Worm (Caenorhabditis elegans) whole organism, L1 larva: ENCODE results near the gene F54C9.7.

Source experiments
- C04F5.9 ChIP-seq: sonication (generic microtip); optimal IDR thresholded peaks from 2 replicates; lab custom pipeline; 2016; ENCODE audit warnings: missing genetic modification characterization, missing compliant biosample characterization
- C34B4.2 ChIP-seq: sonication (generic microtip); optimal IDR thresholded peaks from 2 replicates; lab custom pipeline; 2017; ENCODE audit warnings: mild to moderate bottlenecking, missing genetic modification characterization, missing compliant biosample characterization
- Y116A8C.19 ChIP-seq: sonication (generic microtip); optimal IDR thresholded peaks from 2 replicates; lab custom pipeline; 2016; ENCODE audit warnings: missing compliant biosample characterization, missing genetic modification characterization, borderline replicate concordance
- ama-1 ChIP-seq: fragments of 150-350 bp; optimal IDR thresholded peaks from 2 replicates; lab custom pipeline; 2014
- blmp-1 ChIP-seq: fragments of 150-350 bp; optimal IDR thresholded peaks from 2 replicates; lab custom pipeline; 2014; ENCODE audit warnings: missing biosample characterization, missing genetic modification characterization
- ceh-63 ChIP-seq: fragments of 200-800 bp; sonication (Bioruptor generic); optimal IDR thresholded peaks from 2 replicates; lab custom pipeline; 2018; ENCODE audit warnings: mild to moderate bottlenecking, missing genetic modification characterization, missing compliant biosample characterization
- ceh-8 ChIP-seq: fragments of 200-800 bp; sonication (Bioruptor generic); optimal IDR thresholded peaks from 2 replicates; lab custom pipeline; 2018; ENCODE audit warnings: mild to moderate bottlenecking, missing genetic modification characterization, moderate library complexity, missing compliant biosample characterization
- ceh-88 ChIP-seq: fragments of 200-800 bp; sonication (Bioruptor generic); IDR thresholded peaks from 2 replicates; pipeline ENCODE4 v1.3.6; 2022; ENCODE audit warnings: missing genetic modification characterization, missing compliant biosample characterization
- ceh-90 ChIP-seq: sonication (generic microtip); optimal IDR thresholded peaks from 2 replicates; lab custom pipeline; 2016; ENCODE audit warnings: missing genetic modification characterization, missing compliant biosample characterization
- ces-1 ChIP-seq: fragments of 150-350 bp; optimal IDR thresholded peaks from 2 replicates; lab custom pipeline; 2014; ENCODE audit warnings: missing biosample characterization, missing genetic modification reagents, missing genetic modification characterization
- dsc-1 ChIP-seq: sonication (generic microtip); optimal IDR thresholded peaks from 2 replicates; lab custom pipeline; 2016; ENCODE audit warnings: mild to moderate bottlenecking, missing genetic modification characterization, missing compliant biosample characterization
- egl-13 ChIP-seq: sonication (generic microtip); optimal IDR thresholded peaks from 2 replicates; lab custom pipeline; 2016; ENCODE audit warnings: missing genotype, missing genetic modification reagents, missing genetic modification characterization, missing compliant biosample characterization
- egl-27 ChIP-seq, 2 experiments: fragments of 150-350 bp in 1 of 2; sonication (generic microtip); optimal IDR thresholded peaks; 3 replicates each; lab custom pipeline; 2017 to 2018; ENCODE audit warnings: missing biosample characterization in 2 of 2, missing genetic modification characterization in 2 of 2, missing genetic modification reagents in 2 of 2
- elt-2 ChIP-seq: sonication (generic microtip); optimal IDR thresholded peaks from 2 replicates; lab custom pipeline; 2016; ENCODE audit warnings: missing genetic modification characterization, mild to moderate bottlenecking, inconsistent platforms, missing compliant biosample characterization, missing genetic modification reagents
- ets-5 ChIP-seq: fragments of 200-800 bp; sonication (Bioruptor generic); IDR thresholded peaks from 2 replicates; pipeline ENCODE4 v1.3.6; 2022; ENCODE audit warnings: missing genetic modification characterization, missing compliant biosample characterization
- fkh-10 ChIP-seq: sonication (generic microtip); optimal IDR thresholded peaks from 2 replicates; lab custom pipeline; 2017; ENCODE audit warnings: missing biosample characterization, missing genetic modification reagents, missing genetic modification characterization
- fkh-4 ChIP-seq: sonication (generic microtip); optimal IDR thresholded peaks from 2 replicates; lab custom pipeline; 2016; ENCODE audit warnings: missing compliant biosample characterization, missing genetic modification characterization, borderline replicate concordance
- fos-1 ChIP-seq: fragments of 150-350 bp; optimal IDR thresholded peaks from 2 replicates; lab custom pipeline; 2014; ENCODE audit warnings: missing biosample characterization, missing genetic modification characterization
- grh-1 ChIP-seq: fragments of 200-800 bp; sonication (Bioruptor generic); IDR thresholded peaks from 2 replicates; pipeline ENCODE4 v1.3.6; 2022; ENCODE audit warnings: missing genetic modification reagents, missing genetic modification characterization, missing compliant biosample characterization
- hlh-17 ChIP-seq: fragments of 200-800 bp; sonication (Bioruptor generic); optimal IDR thresholded peaks from 2 replicates; lab custom pipeline; 2018; ENCODE audit warnings: missing genetic modification characterization, mild to moderate bottlenecking, missing compliant biosample characterization, moderate library complexity, borderline replicate concordance
- irx-1 ChIP-seq: sonication (generic microtip); optimal IDR thresholded peaks from 2 replicates; lab custom pipeline; 2016; ENCODE audit warnings: missing genetic modification characterization, missing compliant biosample characterization
- lin-13 ChIP-seq: fragments of 150-350 bp; optimal IDR thresholded peaks from 2 replicates; lab custom pipeline; 2014; ENCODE audit warnings: missing biosample characterization, missing genetic modification reagents, missing genetic modification characterization
- lin-14 ChIP-seq: fragments of 200-800 bp; sonication (Bioruptor generic); optimal IDR thresholded peaks from 2 replicates; lab custom pipeline; 2018; ENCODE audit warnings: mild to moderate bottlenecking, missing genetic modification characterization, moderate library complexity, missing compliant biosample characterization
- lin-15B ChIP-seq: fragments of 150-350 bp; sonication (generic microtip); optimal IDR thresholded peaks from 3 replicates; lab custom pipeline; 2014; ENCODE audit warnings: missing biosample characterization, missing genetic modification characterization
- lin-35 ChIP-seq, 2 experiments: fragments of 150-350 bp; optimal IDR thresholded peaks; 2 replicates each; lab custom pipeline; 2014; ENCODE audit warnings: missing biosample characterization in 2 of 2, missing genetic modification characterization in 2 of 2, missing genetic modification reagents in 2 of 2
- lir-3 ChIP-seq: sonication (generic microtip); optimal IDR thresholded peaks from 2 replicates; lab custom pipeline; 2016; ENCODE audit warnings: mild to moderate bottlenecking, missing genetic modification characterization, moderate library complexity, missing compliant biosample characterization; ENCODE audit not compliant: poor library complexity
- lsy-2 ChIP-seq, 2 experiments: fragments of 150-350 bp; optimal IDR thresholded peaks; 2 replicates each; lab custom pipeline; 2014; ENCODE audit warnings: missing biosample characterization in 2 of 2, missing genetic modification characterization in 2 of 2
- mab-9 ChIP-seq: fragments of 200-800 bp; sonication (Bioruptor generic); IDR thresholded peaks from 2 replicates; pipeline ENCODE4 v1.3.6; 2022; ENCODE audit warnings: missing genetic modification reagents, missing genetic modification characterization, missing compliant biosample characterization
- mef-2 ChIP-seq: fragments of 150-350 bp; optimal IDR thresholded peaks from 2 replicates; lab custom pipeline; 2014; ENCODE audit warnings: missing biosample characterization, missing genetic modification characterization
- mep-1 ChIP-seq: fragments of 150-350 bp; optimal IDR thresholded peaks from 2 replicates; lab custom pipeline; 2014; ENCODE audit warnings: missing biosample characterization, missing genetic modification characterization
- nhr-11 ChIP-seq: fragments of 150-350 bp; optimal IDR thresholded peaks from 2 replicates; lab custom pipeline; 2014; ENCODE audit warnings: missing biosample characterization, missing genetic modification characterization
- nhr-20 ChIP-seq: sonication (generic microtip); optimal IDR thresholded peaks from 2 replicates; lab custom pipeline; 2016; ENCODE audit warnings: mild to moderate bottlenecking, missing genetic modification characterization, missing compliant biosample characterization
- nhr-47 ChIP-seq: sonication (generic microtip); optimal IDR thresholded peaks from 2 replicates; lab custom pipeline; 2016; ENCODE audit warnings: mild to moderate bottlenecking, missing genetic modification characterization, moderate library complexity, missing compliant biosample characterization
- nhr-71 ChIP-seq: sonication (generic microtip); optimal IDR thresholded peaks from 2 replicates; lab custom pipeline; 2016; ENCODE audit warnings: mild to moderate bottlenecking, missing genetic modification characterization, moderate library complexity, missing compliant biosample characterization
- nhr-76 ChIP-seq: sonication (generic microtip); optimal IDR thresholded peaks from 2 replicates; lab custom pipeline; 2017; ENCODE audit warnings: missing biosample characterization, missing genetic modification characterization
- nhr-84 ChIP-seq: sonication (generic microtip); optimal IDR thresholded peaks from 2 replicates; lab custom pipeline; 2017; ENCODE audit warnings: missing biosample characterization, missing genetic modification characterization
- nhr-90 ChIP-seq: sonication (generic microtip); optimal IDR thresholded peaks from 2 replicates; lab custom pipeline; 2016; ENCODE audit warnings: mild to moderate bottlenecking, missing genetic modification characterization, missing compliant biosample characterization; ENCODE audit not compliant: poor library complexity
- pag-3 ChIP-seq: sonication (generic microtip); optimal IDR thresholded peaks from 2 replicates; lab custom pipeline; 2017; ENCODE audit warnings: missing genetic modification characterization, mild to moderate bottlenecking, missing compliant biosample characterization, antibody characterized with exemption, borderline replicate concordance; ENCODE audit not compliant: insufficient read depth
- skn-1 ChIP-seq: fragments of 150-350 bp; optimal IDR thresholded peaks from 2 replicates; lab custom pipeline; 2014; ENCODE audit warnings: missing biosample characterization, missing genetic modification characterization
- sox-4 ChIP-seq: sonication (generic microtip); optimal IDR thresholded peaks from 2 replicates; lab custom pipeline; 2016; ENCODE audit warnings: missing genetic modification characterization, missing compliant biosample characterization
- sptf-1 ChIP-seq: fragments of 150-350 bp; optimal IDR thresholded peaks from 2 replicates; lab custom pipeline; 2014; ENCODE audit warnings: missing biosample characterization, missing genetic modification characterization
- sup-37 ChIP-seq: fragments of 200-800 bp; sonication (Bioruptor generic); optimal IDR thresholded peaks from 2 replicates; lab custom pipeline; 2018; ENCODE audit warnings: mild to moderate bottlenecking, missing genetic modification characterization, missing compliant biosample characterization
- swsn-7 ChIP-seq: sonication (generic microtip); optimal IDR thresholded peaks from 2 replicates; lab custom pipeline; 2016; ENCODE audit warnings: missing genetic modification characterization, missing compliant biosample characterization
- tlp-1 ChIP-seq: fragments of 150-350 bp; optimal IDR thresholded peaks from 2 replicates; lab custom pipeline; 2014; ENCODE audit warnings: missing biosample characterization, missing genetic modification characterization
- unc-86 ChIP-seq: sonication (generic microtip); optimal IDR thresholded peaks from 2 replicates; lab custom pipeline; 2016; ENCODE audit warnings: missing genetic modification characterization, missing compliant biosample characterization
- unc-98 ChIP-seq: fragments of 200-800 bp; sonication (Bioruptor generic); IDR thresholded peaks from 2 replicates; pipeline ENCODE4 v1.3.6; 2022; ENCODE audit warnings: missing genetic modification characterization, missing compliant biosample characterization
- vab-15 ChIP-seq: sonication (generic microtip); optimal IDR thresholded peaks from 2 replicates; lab custom pipeline; 2017; ENCODE audit warnings: missing genotype, mild to moderate bottlenecking, missing genetic modification characterization, missing compliant biosample characterization
- xbp-1 ChIP-seq: sonication (generic microtip); optimal IDR thresholded peaks from 2 replicates; lab custom pipeline; 2016; ENCODE audit warnings: missing genetic modification characterization, missing compliant biosample characterization
- zag-1 ChIP-seq: fragments of 150-350 bp; optimal IDR thresholded peaks from 2 replicates; lab custom pipeline; 2014; ENCODE audit warnings: missing biosample characterization, missing genetic modification characterization
- zip-4 ChIP-seq: fragments of 200-800 bp; sonication (Bioruptor generic); optimal IDR thresholded peaks from 2 replicates; lab custom pipeline; 2018; ENCODE audit warnings: mild to moderate bottlenecking, missing genetic modification characterization, moderate library complexity, missing compliant biosample characterization

The F54C9.7 gene

ce11 chrII:8559188-8559587 is 14.0 kb upstream of the F54C9.7 start (continued):
- TF ChIP-seq zag-1 (tag; lab: Kevin White, UChicago), result no peak

DNA sequence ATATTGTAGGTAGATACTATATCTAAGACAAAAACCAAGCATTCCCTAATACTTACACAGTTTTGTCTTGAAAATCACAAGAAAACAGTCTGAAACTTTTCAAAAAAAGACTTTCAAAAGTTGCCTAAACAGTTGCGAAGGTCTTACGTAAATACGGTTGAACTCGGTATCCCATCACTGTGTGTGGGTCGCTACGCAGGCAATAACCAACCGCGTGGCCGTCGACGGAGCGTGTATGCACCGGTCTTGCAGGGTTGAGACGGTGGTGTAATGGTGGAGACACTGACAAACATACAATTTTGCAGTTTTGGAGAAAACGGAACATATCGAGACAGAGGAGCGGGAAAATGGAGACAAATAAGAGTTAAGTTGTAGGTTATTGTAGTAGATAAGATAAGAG is 11.9 kb upstream of the F54C9.7 start, which contains the start of gene iff-2:
TSS of gene iff-2 (minus strand) at position 141 of the 400 bp plus-strand sequence.
- TF ChIP-seq fkh-10 (peak; percentile 99), nhr-84 (no peak), fos-1 (peak; percentile 97), mef-2 (peak; percentile 97), lir-3 (peak; percentile 95), Y116A8C.19 (tag; lab: Kevin White, UChicago) (no peak), nhr-76 (tag; lab: Kevin White, UChicago) (peak; percentile 86), sup-37 (GFP tag; lab: Kevin White, UChicago) (peak; percentile 94), fkh-4 (tag; lab: Kevin White, UChicago) (peak; percentile 71), nhr-90 (peak; percentile 99), unc-86 (peak; percentile 99), blmp-1 (tag; lab: Kevin White, UChicago) (peak; percentile 97), nhr-71 (tag; lab: Kevin White, UChicago) (peak; percentile 100), dsc-1 (tag; lab: Kevin White, UChicago) (peak; percentile 99), zip-4 (GFP tag; lab: Kevin White, UChicago) (peak; percentile 91), nhr-47 (tag; lab: Kevin White, UChicago) (peak; percentile 99), ama-1 (lab: Kevin White, UChicago) (peak; percentile 91), mab-9 (GFP tag; lab: Robert Waterston, UW) (peak; percentile 92), lin-35 (GFP tag; optimal IDR thresholded peaks at IDR 0.05; lab: Kevin White, UChicago) (peak; percentile 97 to 99), C34B4.2 (tag; lab: Kevin White, UChicago) (peak; percentile 65), pag-3 (tag; lab: Kevin White, UChicago) (peak; percentile 69), lin-13 (peak; percentile 100), irx-1 (peak; percentile 96), tlp-1 (tag; lab: Kevin White, UChicago) (no peak), ceh-63 (no peak), egl-13 (peak; percentile 98), sptf-1 (tag; lab: Kevin White, UChicago) (no peak), lsy-2 (tag; optimal IDR thresholded peaks at IDR 0.05; lab: Kevin White, UChicago) (peak; percentile 98), sox-4 (peak; percentile 95), lin-14 (GFP tag; lab: Kevin White, UChicago) (peak; percentile 100), egl-27 (tag; optimal IDR thresholded peaks at IDR 0.05; lab: Kevin White, UChicago) (peak; percentile 90 to 96), ces-1 (GFP tag; lab: Kevin White, UChicago) (no peak), grh-1 (GFP tag; lab: Robert Waterston, UW) (peak; percentile 97), mep-1 (tag; lab: Kevin White, UChicago) (peak; percentile 99), ceh-90 (peak; percentile 9), lin-15B (tag; lab: Kevin White, UChicago) (peak; percentile 100), vab-15 (peak; percentile 99), ets-5 (GFP tag; lab: Robert Waterston, UW) (0 out of 2 replicates have a peak, but pooled peaks have one; percentile 14), hlh-17 (no peak), unc-98 (GFP tag; lab: Robert Waterston, UW) (peak; percentile 83; the same call in 1 of the 2 replicates), C04F5.9 (tag; lab: Kevin White, UChicago) (peak; percentile 98), xbp-1 (tag; lab: Kevin White, UChicago) (peak; percentile 99), ceh-88 (GFP tag; lab: Robert Waterston, UW) (peak; percentile 97), ceh-8 (GFP tag; lab: Kevin White, UChicago) (peak; percentile 95), nhr-11 (tag; lab: Kevin White, UChicago) (peak; percentile 93), zag-1 (tag; lab: Kevin White, UChicago) (peak; percentile 69), elt-2 (peak; percentile 94), swsn-7 (peak; percentile 99), nhr-20 (tag; lab: Kevin White, UChicago) (peak; percentile 100), skn-1 (tag; lab: Kevin White, UChicago) (peak; percentile 98)
